Worm (Caenorhabditis elegans) whole organism, L2 larva: ENCODE results near the gene epg-4.

Experiments
- C34F6.9 ChIP-seq: fragments of 150-350 bp; optimal IDR thresholded peaks from 2 replicates; lab custom pipeline; 2014; ENCODE audit warnings: missing biosample characterization, missing genetic modification characterization
- F13H6.1 ChIP-seq: sonication (generic microtip); optimal IDR thresholded peaks from 2 replicates; lab custom pipeline; 2016; ENCODE audit warnings: missing genetic modification characterization, missing compliant biosample characterization
- R02D3.7 ChIP-seq: fragments of 150-350 bp; optimal IDR thresholded peaks from 2 replicates; lab custom pipeline; 2014; ENCODE audit warnings: missing biosample characterization, missing genetic modification characterization
- Y55F3AM.14 ChIP-seq: fragments of 200-800 bp; sonication (Bioruptor generic); optimal IDR thresholded peaks from 2 replicates; lab custom pipeline; 2018; ENCODE audit warnings: mild to moderate bottlenecking, missing genetic modification characterization, missing compliant biosample characterization
- ZK546.5 ChIP-seq: sonication (generic microtip); optimal IDR thresholded peaks from 2 replicates; lab custom pipeline; 2017; ENCODE audit warnings: missing biosample characterization, missing genetic modification characterization
- alr-1 ChIP-seq: fragments of 150-350 bp; optimal IDR thresholded peaks from 2 replicates; lab custom pipeline; 2014; ENCODE audit warnings: missing biosample characterization, missing genetic modification characterization
- aly-2 ChIP-seq: fragments of 150-350 bp; optimal IDR thresholded peaks from 2 replicates; lab custom pipeline; 2014; ENCODE audit warnings: missing biosample characterization, missing genetic modification characterization
- ama-1 ChIP-seq: fragments of 150-350 bp; optimal IDR thresholded peaks from 2 replicates; lab custom pipeline; 2018; ENCODE audit warnings: inconsistent platforms
- blmp-1 ChIP-seq: sonication (generic microtip); optimal IDR thresholded peaks from 2 replicates; lab custom pipeline; 2017; ENCODE audit warnings: missing genetic modification characterization, mild to moderate bottlenecking, missing compliant biosample characterization, antibody characterized with exemption, moderate library complexity; ENCODE audit not compliant: insufficient read depth
- ceh-16 ChIP-seq: fragments of 150-350 bp; optimal IDR thresholded peaks from 2 replicates; lab custom pipeline; 2014; ENCODE audit warnings: missing biosample characterization, missing genetic modification characterization
- ceh-82 ChIP-seq: fragments of 150-350 bp; optimal IDR thresholded peaks from 2 replicates; lab custom pipeline; 2014; ENCODE audit warnings: missing biosample characterization, missing genetic modification characterization
- crh-2 ChIP-seq: sonication (generic microtip); optimal IDR thresholded peaks from 2 replicates; lab custom pipeline; 2017; ENCODE audit warnings: missing biosample characterization, missing genetic modification characterization
- dmd-4 ChIP-seq: sonication (generic microtip); optimal IDR thresholded peaks from 2 replicates; lab custom pipeline; 2017; ENCODE audit warnings: missing biosample characterization, missing genetic modification characterization
- egl-27 ChIP-seq: sonication (generic microtip); optimal IDR thresholded peaks from 3 replicates; lab custom pipeline; 2017; ENCODE audit warnings: missing biosample characterization, missing genetic modification reagents, missing genetic modification characterization
- elt-1 ChIP-seq: fragments of 150-350 bp; optimal IDR thresholded peaks from 2 replicates; lab custom pipeline; 2014; ENCODE audit warnings: missing biosample characterization, missing genetic modification characterization
- elt-3 ChIP-seq: sonication (generic microtip); optimal IDR thresholded peaks from 2 replicates; lab custom pipeline; 2017; ENCODE audit warnings: missing biosample characterization, missing genetic modification characterization
- fos-1 ChIP-seq: fragments of 150-350 bp; optimal IDR thresholded peaks from 2 replicates; lab custom pipeline; 2014; ENCODE audit warnings: missing biosample characterization, missing genetic modification characterization
- gmeb-1 ChIP-seq: fragments of 150-350 bp; optimal IDR thresholded peaks from 2 replicates; lab custom pipeline; 2014; ENCODE audit warnings: missing biosample characterization, missing genetic modification characterization
- lin-11 ChIP-seq: fragments of 150-350 bp; sonication (generic microtip); optimal IDR thresholded peaks from 2 replicates; lab custom pipeline; 2014; ENCODE audit warnings: missing biosample characterization, missing genetic modification characterization, inconsistent platforms, mixed read lengths
- lin-13 ChIP-seq: fragments of 150-350 bp; optimal IDR thresholded peaks from 2 replicates; lab custom pipeline; 2014; ENCODE audit warnings: missing biosample characterization, missing genetic modification reagents, missing genetic modification characterization
- lin-39 ChIP-seq: fragments of 150-350 bp; optimal IDR thresholded peaks from 2 replicates; lab custom pipeline; 2014; ENCODE audit warnings: missing biosample characterization, missing genetic modification reagents, missing genetic modification characterization
- lsy-2 ChIP-seq, 2 experiments: fragments of 150-350 bp in 1 of 2; sonication (generic microtip) in 1 of 2; optimal IDR thresholded peaks; 2 replicates each; lab custom pipeline; 2014 to 2017; ENCODE audit warnings: missing biosample characterization in 2 of 2, missing genetic modification characterization in 2 of 2
- mab-5 ChIP-seq: fragments of 150-350 bp; optimal IDR thresholded peaks from 2 replicates; lab custom pipeline; 2014; ENCODE audit warnings: missing biosample characterization, missing genetic modification characterization
- mbf-1 ChIP-seq: sonication (generic microtip); optimal IDR thresholded peaks from 2 replicates; lab custom pipeline; 2017; ENCODE audit warnings: missing biosample characterization, missing genetic modification characterization
- mdl-1 ChIP-seq, 2 experiments: fragments of 150-350 bp in 1 of 2; sonication (generic microtip) in 1 of 2; optimal IDR thresholded peaks; 2 replicates each; lab custom pipeline; 2017; ENCODE audit warnings: missing biosample characterization in 2 of 2, missing genetic modification characterization in 2 of 2
- nhr-10 ChIP-seq: sonication (generic microtip); optimal IDR thresholded peaks from 2 replicates; lab custom pipeline; 2017; ENCODE audit warnings: missing biosample characterization, missing genetic modification characterization
- nhr-11 ChIP-seq: fragments of 150-350 bp; optimal IDR thresholded peaks from 2 replicates; lab custom pipeline; 2014; ENCODE audit warnings: missing biosample characterization, missing genetic modification characterization
- nhr-12 ChIP-seq: fragments of 150-350 bp; optimal IDR thresholded peaks from 2 replicates; lab custom pipeline; 2014; ENCODE audit warnings: missing biosample characterization, missing genetic modification characterization
- nhr-129 ChIP-seq: fragments of 150-350 bp; optimal IDR thresholded peaks from 2 replicates; lab custom pipeline; 2014; ENCODE audit warnings: missing biosample characterization, missing genetic modification characterization
- nhr-21 ChIP-seq: fragments of 150-350 bp; optimal IDR thresholded peaks from 2 replicates; lab custom pipeline; 2014; ENCODE audit warnings: missing biosample characterization, missing genetic modification characterization
- nhr-23 ChIP-seq: fragments of 150-350 bp; optimal IDR thresholded peaks from 2 replicates; lab custom pipeline; 2014; ENCODE audit warnings: missing biosample characterization, missing genetic modification reagents, missing genetic modification characterization
- nhr-237 ChIP-seq: fragments of 150-350 bp; optimal IDR thresholded peaks from 2 replicates; lab custom pipeline; 2014; ENCODE audit warnings: missing biosample characterization, missing genetic modification characterization
- nhr-25 ChIP-seq: fragments of 150-350 bp; sonication (generic microtip); optimal IDR thresholded peaks from 3 replicates; lab custom pipeline; 2014; ENCODE audit warnings: missing biosample characterization, missing genetic modification characterization
- nhr-6 ChIP-seq: fragments of 150-350 bp; optimal IDR thresholded peaks from 2 replicates; lab custom pipeline; 2014; ENCODE audit warnings: missing biosample characterization, missing genetic modification characterization
- nhr-77 ChIP-seq: fragments of 150-350 bp; optimal IDR thresholded peaks from 2 replicates; lab custom pipeline; 2014; ENCODE audit warnings: missing biosample characterization, missing genetic modification characterization
- peb-1 ChIP-seq: fragments of 150-350 bp; optimal IDR thresholded peaks from 2 replicates; lab custom pipeline; 2014; ENCODE audit warnings: missing biosample characterization, missing genetic modification characterization
- sem-4 ChIP-seq: fragments of 150-350 bp; optimal IDR thresholded peaks from 2 replicates; lab custom pipeline; 2014; ENCODE audit warnings: missing biosample characterization, missing genetic modification reagents, missing genetic modification characterization
- skn-1 ChIP-seq: sonication (generic microtip); optimal IDR thresholded peaks from 2 replicates; lab custom pipeline; 2017; ENCODE audit warnings: missing biosample characterization, missing genetic modification characterization
- sma-3 ChIP-seq: sonication (generic microtip); optimal IDR thresholded peaks from 2 replicates; lab custom pipeline; 2016; ENCODE audit warnings: missing genetic modification reagents, missing genetic modification characterization, missing compliant biosample characterization
- sma-9 ChIP-seq, 2 experiments: fragments of 150-350 bp in 1 of 2; sonication (generic microtip) in 1 of 2; optimal IDR thresholded peaks; 2 replicates each; lab custom pipeline; 2014 to 2016; ENCODE audit warnings: missing genetic modification characterization in 2 of 2, mild to moderate bottlenecking in 1 of 2, missing biosample characterization in 1 of 2, missing compliant biosample characterization in 1 of 2, missing genetic modification reagents in 1 of 2, moderate library complexity in 1 of 2
- snpc-4 ChIP-seq: fragments of 150-350 bp; optimal IDR thresholded peaks from 2 replicates; lab custom pipeline; 2014; ENCODE audit warnings: missing biosample characterization, missing genetic modification characterization
- unc-39 ChIP-seq: fragments of 150-350 bp; optimal IDR thresholded peaks from 2 replicates; lab custom pipeline; 2014; ENCODE audit warnings: missing biosample characterization, missing genetic modification characterization
- unc-55 ChIP-seq: fragments of 150-350 bp; sonication (generic microtip); optimal IDR thresholded peaks from 3 replicates; lab custom pipeline; 2014; ENCODE audit warnings: missing biosample characterization, missing genetic modification reagents, missing genetic modification characterization
- unc-62 ChIP-seq: fragments of 150-350 bp; optimal IDR thresholded peaks from 2 replicates; lab custom pipeline; 2014; ENCODE audit warnings: missing biosample characterization, missing genetic modification reagents, missing genetic modification characterization
- zag-1 ChIP-seq: fragments of 150-350 bp; optimal IDR thresholded peaks from 2 replicates; lab custom pipeline; 2014; ENCODE audit warnings: missing biosample characterization, missing genetic modification characterization
- ztf-1 ChIP-seq: fragments of 200-800 bp; sonication (Bioruptor generic); conservative IDR thresholded peaks from 2 replicates; pipeline ENCODE4 v1.3.6; 2022; ENCODE audit warnings: missing genetic modification characterization, missing compliant biosample characterization
- ztf-11 ChIP-seq: sonication (generic microtip); optimal IDR thresholded peaks from 2 replicates; lab custom pipeline; 2017; ENCODE audit warnings: missing biosample characterization, missing genetic modification characterization
- ztf-4 ChIP-seq: fragments of 150-350 bp; optimal IDR thresholded peaks from 2 replicates; lab custom pipeline; 2014; ENCODE audit warnings: missing biosample characterization, missing genetic modification characterization

Gene epg-4

DNA sequence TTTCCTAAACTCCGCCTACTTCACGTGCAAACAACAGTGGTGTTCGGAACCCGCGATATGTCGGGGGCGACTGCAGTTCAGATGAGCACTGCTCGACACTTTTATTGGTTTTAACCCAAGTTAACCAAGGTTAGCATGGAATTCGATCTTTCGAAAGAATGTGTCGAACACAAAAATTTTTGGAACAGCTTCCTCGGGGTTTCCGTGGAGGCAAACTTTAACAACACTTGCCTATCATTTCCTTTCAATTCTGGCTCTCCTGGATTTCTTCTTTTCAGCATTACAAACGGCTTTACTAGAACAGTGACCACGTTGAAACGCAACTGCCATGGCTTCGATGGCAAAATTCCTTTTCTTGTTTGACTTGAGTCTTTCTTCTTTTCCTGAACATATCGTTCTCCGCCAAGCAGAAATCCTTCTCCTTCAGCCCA is 40.7 kb upstream of the epg-4 start:
- TF ChIP-seq unc-55 (GFP tag; lab: Kevin White, UChicago) (no peak), nhr-12 (tag; lab: Kevin White, UChicago) (no peak), elt-1 (no peak), ama-1 (lab: Kevin White, UChicago) (peak; percentile 91), nhr-25 (no peak), ztf-11 (no peak), mbf-1 (tag; lab: Kevin White, UChicago) (no peak), aly-2 (no peak), peb-1 (tag; lab: Kevin White, UChicago) (no peak), ceh-16 (tag; lab: Kevin White, UChicago) (no peak), alr-1 (tag; lab: Kevin White, UChicago) (no peak), snpc-4 (peak; percentile 97), fos-1 (tag; lab: Kevin White, UChicago) (peak; percentile 25), sma-3 (peak; percentile 31), lsy-2 (tag; optimal IDR thresholded peaks at IDR 0.05; lab: Kevin White, UChicago) (peak; percentile 12 to 58), unc-62 (GFP tag; lab: Kevin White, UChicago) (no peak), nhr-6 (tag; lab: Kevin White, UChicago) (no peak), nhr-10 (peak; percentile 38), C34F6.9 (tag; lab: Kevin White, UChicago) (no peak), Y55F3AM.14 (no peak), crh-2 (peak; percentile 56), blmp-1 (tag; lab: Kevin White, UChicago) (no peak), mdl-1 (tag; optimal IDR thresholded peaks at IDR 0.05; lab: Kevin White, UChicago) (peak in 1 of 2 experiments; percentile 47), unc-39 (tag; lab: Kevin White, UChicago) (no peak), nhr-21 (tag; lab: Kevin White, UChicago) (peak; percentile 25), ztf-4 (tag; lab: Kevin White, UChicago) (no peak), sma-9 (GFP tag; optimal IDR thresholded peaks at IDR 0.05; lab: Kevin White, UChicago) (peak; percentile 77), sma-9 (tag; optimal IDR thresholded peaks at IDR 0.05; lab: Kevin White, UChicago) (no peak), mab-5 (no peak), dmd-4 (tag; lab: Kevin White, UChicago) (no peak), lin-39 (tag; lab: Kevin White, UChicago) (no peak), lin-13 (GFP tag; lab: Kevin White, UChicago) (no peak), egl-27 (peak; percentile 70), zag-1 (tag; lab: Kevin White, UChicago) (no peak), nhr-11 (tag; lab: Kevin White, UChicago) (no peak), R02D3.7 (tag; lab: Kevin White, UChicago) (no peak), skn-1 (no peak), gmeb-1 (peak; percentile 72), nhr-129 (tag; lab: Kevin White, UChicago) (peak; percentile 26), F13H6.1 (tag; lab: Kevin White, UChicago) (peak; percentile 39), elt-3 (tag; lab: Kevin White, UChicago) (no peak), ZK546.5 (no peak), nhr-237 (tag; lab: Kevin White, UChicago) (no peak), lin-11 (tag; lab: Kevin White, UChicago) (no peak), sem-4 (tag; lab: Kevin White, UChicago) (no peak), ztf-1 (no peak), nhr-77 (tag; lab: Kevin White, UChicago) (no peak), nhr-23 (tag; lab: Kevin White, UChicago) (no peak), ceh-82 (tag; lab: Kevin White, UChicago) (no peak)
- TF ChIP-seq, all 48 proteins: peak for 14
